Worm (Caenorhabditis elegans) whole organism, mixed stage, embryonic: Measurements from ENCODE around the gene C24D10.4.

ENCODE experiments used
- M03D4.4 ChIP-seq: sonication (generic microtip); optimal IDR thresholded peaks from 2 replicates; lab custom pipeline; 2017; ENCODE audit warnings: mild to moderate bottlenecking, missing genetic modification characterization, missing compliant biosample characterization
- bed-3 ChIP-seq: fragments of 200-800 bp; sonication (Bioruptor generic); optimal IDR thresholded peaks from 3 replicates; lab custom pipeline; 2018; ENCODE audit warnings: mild to moderate bottlenecking, missing genetic modification characterization, moderate library complexity, missing compliant biosample characterization
- blmp-1 ChIP-seq: fragments of 150-350 bp; optimal IDR thresholded peaks from 2 replicates; lab custom pipeline; 2014; ENCODE audit warnings: missing biosample characterization, missing genetic modification characterization
- ceh-39 ChIP-seq: fragments of 150-350 bp; optimal IDR thresholded peaks from 2 replicates; lab custom pipeline; 2014; ENCODE audit warnings: missing biosample characterization, missing genetic modification characterization
- ceh-43 ChIP-seq: fragments of 200-800 bp; sonication (Bioruptor generic); optimal IDR thresholded peaks from 2 replicates; lab custom pipeline; 2018; ENCODE audit warnings: mild to moderate bottlenecking, missing genetic modification characterization, moderate library complexity, missing compliant biosample characterization
- ceh-83 ChIP-seq: fragments of 200-800 bp; sonication (Bioruptor generic); optimal IDR thresholded peaks from 2 replicates; lab custom pipeline; 2018; ENCODE audit warnings: mild to moderate bottlenecking, missing genetic modification characterization, missing compliant biosample characterization
- ces-1 ChIP-seq: fragments of 150-350 bp; optimal IDR thresholded peaks from 2 replicates; lab custom pipeline; 2014; ENCODE audit warnings: missing biosample characterization, missing genetic modification reagents, missing genetic modification characterization
- cnd-1 ChIP-seq: fragments of 200-800 bp; sonication (Bioruptor generic); optimal IDR thresholded peaks from 2 replicates; lab custom pipeline; 2018; ENCODE audit warnings: mild to moderate bottlenecking, missing genetic modification characterization, missing compliant biosample characterization
- drap-1 ChIP-seq: fragments of 200-800 bp; sonication (Bioruptor generic); optimal IDR thresholded peaks from 3 replicates; lab custom pipeline; 2018; ENCODE audit warnings: mild to moderate bottlenecking, missing genetic modification characterization, missing compliant biosample characterization
- elt-1 ChIP-seq: sonication (generic microtip); optimal IDR thresholded peaks from 2 replicates; lab custom pipeline; 2017; ENCODE audit warnings: missing genetic modification characterization, mild to moderate bottlenecking, missing compliant biosample characterization, antibody characterized with exemption, moderate library complexity, borderline replicate concordance; ENCODE audit not compliant: insufficient read depth
- elt-3 ChIP-seq: fragments of 150-350 bp; optimal IDR thresholded peaks from 2 replicates; lab custom pipeline; 2014; ENCODE audit warnings: missing biosample characterization, missing genetic modification characterization
- flh-1 ChIP-seq: fragments of 200-800 bp; sonication (Bioruptor generic); optimal IDR thresholded peaks from 2 replicates; lab custom pipeline; 2018; ENCODE audit warnings: mild to moderate bottlenecking, missing genetic modification characterization, moderate library complexity, missing compliant biosample characterization
- ham-2 ChIP-seq: fragments of 200-800 bp; sonication (Bioruptor generic); optimal IDR thresholded peaks from 2 replicates; lab custom pipeline; 2018; ENCODE audit warnings: mild to moderate bottlenecking, missing genetic modification characterization, missing compliant biosample characterization
- hlh-1 ChIP-seq: fragments of 150-350 bp; optimal IDR thresholded peaks from 2 replicates; lab custom pipeline; 2014; ENCODE audit warnings: missing biosample characterization, missing genetic modification reagents, missing genetic modification characterization
- lin-13 ChIP-seq: fragments of 150-350 bp; optimal IDR thresholded peaks from 2 replicates; lab custom pipeline; 2014; ENCODE audit warnings: missing biosample characterization, missing genetic modification characterization
- lin-32 ChIP-seq: fragments of 200-800 bp; sonication (Bioruptor generic); optimal IDR thresholded peaks from 2 replicates; lab custom pipeline; 2018; ENCODE audit warnings: mild to moderate bottlenecking, missing genetic modification characterization, missing compliant biosample characterization
- lsy-2 ChIP-seq: fragments of 150-350 bp; optimal IDR thresholded peaks from 2 replicates; lab custom pipeline; 2014; ENCODE audit warnings: missing biosample characterization, missing genetic modification characterization
- mab-5 ChIP-seq: fragments of 150-350 bp; optimal IDR thresholded peaks from 2 replicates; lab custom pipeline; 2014; ENCODE audit warnings: missing biosample characterization, missing genetic modification characterization
- mep-1 ChIP-seq: fragments of 150-350 bp; optimal IDR thresholded peaks from 2 replicates; lab custom pipeline; 2017; ENCODE audit warnings: missing biosample characterization, missing genetic modification reagents, missing genetic modification characterization, inconsistent platforms
- mls-2 ChIP-seq: sonication (generic microtip); optimal IDR thresholded peaks from 2 replicates; lab custom pipeline; 2016; ENCODE audit warnings: mild to moderate bottlenecking, missing genetic modification characterization, moderate library complexity, missing compliant biosample characterization
- nhr-12 ChIP-seq: fragments of 150-350 bp; optimal IDR thresholded peaks from 2 replicates; lab custom pipeline; 2014; ENCODE audit warnings: missing biosample characterization, missing genetic modification characterization
- nhr-2 ChIP-seq: fragments of 150-350 bp; optimal IDR thresholded peaks from 2 replicates; lab custom pipeline; 2014; ENCODE audit warnings: missing biosample characterization, missing genetic modification characterization
- nhr-237 ChIP-seq: fragments of 150-350 bp; optimal IDR thresholded peaks from 2 replicates; lab custom pipeline; 2014; ENCODE audit warnings: missing biosample characterization, missing genetic modification characterization
- nhr-28 ChIP-seq: fragments of 150-350 bp; optimal IDR thresholded peaks from 2 replicates; lab custom pipeline; 2014; ENCODE audit warnings: missing biosample characterization, missing genetic modification characterization
- nhr-76 ChIP-seq: sonication (generic microtip); optimal IDR thresholded peaks from 2 replicates; lab custom pipeline; 2017; ENCODE audit warnings: missing biosample characterization, missing genetic modification characterization
- pha-4 ChIP-seq: fragments of 150-350 bp; optimal IDR thresholded peaks from 2 replicates; lab custom pipeline; 2018; ENCODE audit warnings: missing biosample characterization, missing genetic modification reagents, missing genetic modification characterization
- sem-2 ChIP-seq: fragments of 200-800 bp; sonication (Bioruptor generic); optimal IDR thresholded peaks from 2 replicates; lab custom pipeline; 2018; ENCODE audit warnings: mild to moderate bottlenecking, missing genetic modification characterization, missing compliant biosample characterization
- snpc-4 ChIP-seq: fragments of 150-350 bp; optimal IDR thresholded peaks from 2 replicates; lab custom pipeline; 2014; ENCODE audit warnings: missing biosample characterization, missing genetic modification characterization
- sptf-1 ChIP-seq: sonication (generic microtip); optimal IDR thresholded peaks from 2 replicates; lab custom pipeline; 2017; ENCODE audit warnings: mild to moderate bottlenecking, missing genetic modification characterization, moderate library complexity, missing compliant biosample characterization
- tbx-8 ChIP-seq: fragments of 200-800 bp; sonication (Bioruptor generic); optimal IDR thresholded peaks from 2 replicates; lab custom pipeline; 2018; ENCODE audit warnings: mild to moderate bottlenecking, missing genetic modification characterization, moderate library complexity, missing compliant biosample characterization
- unc-120 ChIP-seq: sonication (generic microtip); optimal IDR thresholded peaks from 2 replicates; lab custom pipeline; 2017; ENCODE audit warnings: missing genetic modification characterization, missing compliant biosample characterization; ENCODE audit not compliant: poor library complexity, severe bottlenecking
- unc-39 ChIP-seq: fragments of 150-350 bp; optimal IDR thresholded peaks from 2 replicates; lab custom pipeline; 2014; ENCODE audit warnings: missing biosample characterization, missing genetic modification characterization
- unc-62 ChIP-seq: fragments of 150-350 bp; optimal IDR thresholded peaks from 2 replicates; lab custom pipeline; 2014; ENCODE audit warnings: missing biosample characterization, missing genetic modification reagents, missing genetic modification characterization
- zip-8 ChIP-seq: fragments of 150-350 bp; optimal IDR thresholded peaks from 2 replicates; lab custom pipeline; 2014; ENCODE audit warnings: missing biosample characterization, missing genetic modification characterization
- ztf-11 ChIP-seq: fragments of 150-350 bp; optimal IDR thresholded peaks from 2 replicates; lab custom pipeline; 2014; ENCODE audit warnings: missing biosample characterization, missing genetic modification characterization

The C24D10.4 gene

DNA sequence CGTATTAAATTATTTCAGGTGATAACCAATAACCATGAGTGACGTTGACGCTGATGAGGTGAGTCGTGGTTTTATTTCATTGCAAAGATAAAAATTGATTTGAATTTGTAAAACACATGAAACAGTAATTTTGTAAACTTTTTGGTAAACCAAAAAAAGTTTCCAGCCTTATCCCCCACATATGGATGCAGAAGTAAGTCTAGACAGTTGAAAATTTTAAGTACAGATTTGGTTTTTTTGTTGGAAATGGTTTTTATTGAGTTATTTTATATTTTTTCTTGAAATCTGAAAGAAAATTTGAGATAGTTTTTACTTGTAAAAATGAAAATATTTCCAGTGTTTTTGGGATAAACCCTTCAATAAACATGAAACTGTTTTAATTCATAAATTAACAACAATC is 44.3 kb downstream of the C24D10.4 start, which contains the start of gene tni-4:
tni-4 (plus strand) TSS at position 19 of the 400 bp plus-strand sequence.
- TF ChIP-seq lin-13, result no peak
- no peak for TF ChIP-seq unc-120 (tag; lab: Kevin White, UChicago)
- TF ChIP-seq nhr-12 (tag; lab: Kevin White, UChicago), result no peak
- no peak for TF ChIP-seq elt-3 (tag; lab: Kevin White, UChicago)
- TF ChIP-seq sptf-1 (tag; lab: Kevin White, UChicago), result no peak
- TF ChIP-seq nhr-2, result no peak
- no peak for TF ChIP-seq ceh-39
- no peak for TF ChIP-seq cnd-1 (tag; lab: Kevin White, UChicago)
- no peak for TF ChIP-seq bed-3 (GFP tag; lab: Kevin White, UChicago)
- TF ChIP-seq ham-2 (GFP tag; lab: Kevin White, UChicago), result no peak
- TF ChIP-seq flh-1 (GFP tag; lab: Kevin White, UChicago), result no peak
- no peak for TF ChIP-seq drap-1 (GFP tag; lab: Kevin White, UChicago)
- TF ChIP-seq hlh-1 (tag; lab: Kevin White, UChicago), result no peak
- no peak for TF ChIP-seq nhr-76 (tag; lab: Kevin White, UChicago)
- no peak for TF ChIP-seq pha-4

DNA sequence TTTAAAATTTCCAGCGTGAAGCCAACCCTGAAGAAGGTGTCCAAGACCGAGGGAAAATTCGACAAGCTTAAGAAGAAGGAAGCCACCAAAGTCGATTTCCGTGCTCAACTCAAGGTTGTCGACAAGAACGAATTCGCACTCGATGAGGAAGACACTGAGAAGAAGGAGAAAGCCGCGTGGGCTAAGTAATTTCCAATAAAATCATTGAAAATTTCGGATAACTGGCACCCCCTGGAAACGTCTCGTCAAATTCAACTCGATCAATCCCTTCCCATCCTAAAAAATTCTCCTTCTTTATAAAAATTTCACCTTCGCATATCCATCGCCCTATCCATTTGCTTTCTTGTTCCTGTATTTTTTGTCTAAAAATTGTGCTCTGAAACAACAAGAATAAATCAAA is 46.4 kb downstream of the C24D10.4 start:
- TF ChIP-seq ham-2 (GFP tag; lab: Kevin White, UChicago) (no peak), drap-1 (GFP tag; lab: Kevin White, UChicago) (no peak), pha-4 (no peak), unc-39 (no peak), snpc-4 (no peak), sptf-1 (tag; lab: Kevin White, UChicago) (no peak), ceh-83 (GFP tag; lab: Kevin White, UChicago) (no peak), flh-1 (GFP tag; lab: Kevin White, UChicago) (no peak)

DNA sequence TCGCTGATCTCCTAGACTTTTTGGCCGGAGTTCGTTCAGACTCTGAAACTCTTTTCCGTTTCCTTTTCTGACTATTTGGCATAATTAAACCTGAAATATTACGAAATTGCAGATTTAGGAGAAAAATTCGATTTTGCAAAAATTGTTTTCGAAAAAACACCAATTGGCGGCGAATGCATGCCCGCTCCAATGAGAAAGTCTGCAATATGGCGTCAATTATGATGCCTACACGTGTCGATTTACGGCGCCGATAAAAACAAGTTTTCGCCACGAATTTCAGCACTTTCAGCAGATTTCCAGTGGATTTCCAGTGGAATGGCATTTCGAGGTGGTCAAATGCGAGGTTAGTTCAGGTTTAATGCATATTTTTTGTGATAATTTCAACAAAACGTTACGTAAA is 49.1 kb downstream of the C24D10.4 start, which contains the start of the genes Y59E9AL.36 and nbet-1:
Y59E9AL.36 (minus strand) TSS at position 92 of the 400 bp plus-strand sequence.
nbet-1 (plus strand) TSS at position 112 of the 400 bp plus-strand sequence.
- TF ChIP-seq unc-39 (no peak), hlh-1 (tag; lab: Kevin White, UChicago) (peak; percentile 55), bed-3 (GFP tag; lab: Kevin White, UChicago) (no peak), ceh-39 (peak; percentile 50), pha-4 (peak; percentile 51), elt-1 (tag; lab: Kevin White, UChicago) (no peak), cnd-1 (tag; lab: Kevin White, UChicago) (no peak), tbx-8 (no peak), lin-13 (peak; percentile 73), lin-32 (GFP tag; lab: Kevin White, UChicago) (no peak), flh-1 (GFP tag; lab: Kevin White, UChicago) (no peak), snpc-4 (no peak), mls-2 (no peak), nhr-2 (no peak), unc-120 (tag; lab: Kevin White, UChicago) (peak; percentile 8), M03D4.4 (peak; percentile 13), nhr-12 (tag; lab: Kevin White, UChicago) (no peak), ceh-43 (GFP tag; lab: Kevin White, UChicago) (no peak), nhr-28 (tag; lab: Kevin White, UChicago) (no peak), nhr-76 (tag; lab: Kevin White, UChicago) (no peak), drap-1 (GFP tag; lab: Kevin White, UChicago) (no peak), sem-2 (GFP tag; lab: Kevin White, UChicago) (no peak), lsy-2 (tag; lab: Kevin White, UChicago) (peak; percentile 70), elt-3 (tag; lab: Kevin White, UChicago) (no peak), unc-62 (GFP tag; lab: Kevin White, UChicago) (no peak), mep-1 (peak; percentile 57), zip-8 (no peak), ztf-11 (tag; lab: Kevin White, UChicago) (no peak), ces-1 (GFP tag; lab: Kevin White, UChicago) (peak; percentile 76), ceh-83 (GFP tag; lab: Kevin White, UChicago) (no peak), mab-5 (tag; lab: Kevin White, UChicago) (no peak), nhr-237 (tag; lab: Kevin White, UChicago) (peak; percentile 84), sptf-1 (tag; lab: Kevin White, UChicago) (no peak), blmp-1 (tag; lab: Kevin White, UChicago) (no peak), ham-2 (GFP tag; lab: Kevin White, UChicago) (no peak)
